Worm (Caenorhabditis elegans) whole organism, L3 larva: Measurements from ENCODE around the gene eif-3.L.

Experiments
- ZK546.5 ChIP-seq: sonication (generic microtip); optimal IDR thresholded peaks from 2 replicates; lab custom pipeline; 2017; ENCODE audit warnings: missing biosample characterization, missing genetic modification characterization
- ceh-16 ChIP-seq: sonication (generic microtip); optimal IDR thresholded peaks from 2 replicates; lab custom pipeline; 2017; ENCODE audit warnings: missing biosample characterization, missing genetic modification characterization
- ceh-9 ChIP-seq: sonication (generic microtip); optimal IDR thresholded peaks from 2 replicates; lab custom pipeline; 2018; ENCODE audit warnings: missing biosample characterization, missing genetic modification characterization
- elt-1 ChIP-seq: fragments of 150-350 bp; optimal IDR thresholded peaks from 2 replicates; lab custom pipeline; 2014; ENCODE audit warnings: missing biosample characterization, missing genetic modification characterization
- lin-39 ChIP-seq: fragments of 150-350 bp; optimal IDR thresholded peaks from 2 replicates; lab custom pipeline; 2018; ENCODE audit warnings: missing biosample characterization, missing genetic modification reagents, missing genetic modification characterization
- nhr-237 ChIP-seq: fragments of 150-350 bp; optimal IDR thresholded peaks from 2 replicates; lab custom pipeline; 2014; ENCODE audit warnings: missing biosample characterization, missing genetic modification characterization
- nhr-28 ChIP-seq: fragments of 150-350 bp; optimal IDR thresholded peaks from 2 replicates; lab custom pipeline; 2014; ENCODE audit warnings: missing biosample characterization, missing genetic modification characterization
- nhr-67 ChIP-seq: fragments of 150-350 bp; optimal IDR thresholded peaks from 2 replicates; lab custom pipeline; 2014; ENCODE audit warnings: missing biosample characterization, missing genetic modification characterization
- nhr-76 ChIP-seq: fragments of 150-350 bp; sonication (generic microtip); optimal IDR thresholded peaks from 5 replicates; lab custom pipeline; 2014; ENCODE audit warnings: missing biosample characterization, missing genetic modification characterization
- pha-4 ChIP-seq: fragments of 150-350 bp; optimal IDR thresholded peaks from 2 replicates; lab custom pipeline; 2014; ENCODE audit warnings: missing biosample characterization, missing genetic modification reagents, missing genetic modification characterization
- unc-62 ChIP-seq: fragments of 150-350 bp; sonication (generic microtip); optimal IDR thresholded peaks from 4 replicates; lab custom pipeline; 2014; ENCODE audit warnings: missing biosample characterization, missing genetic modification reagents, missing genetic modification characterization
- ztf-11 ChIP-seq: fragments of 150-350 bp; optimal IDR thresholded peaks from 2 replicates; lab custom pipeline; 2014; ENCODE audit warnings: missing biosample characterization, missing genetic modification characterization

ce11 chrII:5579236-5579635, 43.0 kb downstream of the eif-3.L start:
- TF ChIP-seq ZK546.5 (tag; lab: Kevin White, UChicago) (no peak), nhr-67 (tag; lab: Kevin White, UChicago) (no peak), unc-62 (GFP tag; lab: Kevin White, UChicago) (no peak), ceh-9 (tag; lab: Kevin White, UChicago) (no peak), nhr-28 (no peak), ceh-16 (tag; lab: Kevin White, UChicago) (no peak), nhr-76 (tag; lab: Kevin White, UChicago) (no peak), pha-4 (tag; lab: Kevin White, UChicago) (peak; percentile 58), nhr-237 (no peak), elt-1 (no peak), ztf-11 (tag; lab: Kevin White, UChicago) (no peak), lin-39 (tag; lab: Kevin White, UChicago) (no peak)
